Fruit fly (Drosophila melanogaster): ENCODE measurements around the gene CG13024.

The CG13024 gene

dm6 chr3L:16762203-16762997, 66.5 kb downstream of the CG13024 start:
- TF ChIP-seq toe (GFP tag; optimal IDR thresholded peaks at IDR 0.05) (no peak), CG11617 (GFP tag; optimal IDR thresholded peaks at IDR 0.05) (no peak), CG33017 (tag; optimal IDR thresholded peaks at IDR 0.05) (no peak), pad (GFP tag; optimal IDR thresholded peaks at IDR 0.05) (no peak), CG14711 (tag; optimal IDR thresholded peaks at IDR 0.05) (no peak), CG7101 (tag; optimal IDR thresholded peaks at IDR 0.05) (no peak), ovo (GFP tag; optimal IDR thresholded peaks at IDR 0.05) (no peak), cnc (optimal IDR thresholded peaks at IDR 0.05) (no peak), Crg-1 (GFP tag; optimal IDR thresholded peaks at IDR 0.05) (no peak), Hr96 (GFP tag; optimal IDR thresholded peaks at IDR 0.05) (no peak), kay (GFP tag; ENCODE audit: borderline replicate concordance) (no peak), bab1 (GFP tag; optimal IDR thresholded peaks at IDR 0.05) (no peak), tj (GFP tag; optimal IDR thresholded peaks at IDR 0.05) (no peak), CG1620 (GFP tag; optimal IDR thresholded peaks at IDR 0.05) (no peak), CG5204 (GFP tag; optimal IDR thresholded peaks at IDR 0.05) (no peak), CG7045 (GFP tag; optimal IDR thresholded peaks at IDR 0.05) (no peak), Mnt (GFP tag; optimal IDR thresholded peaks at IDR 0.05) (no peak), cic (GFP tag; optimal IDR thresholded peaks at IDR 0.05) (no peak)

- no peak for TF ChIP-seq Hr96 (GFP tag; optimal IDR thresholded peaks at IDR 0.05)
- no peak for TF ChIP-seq CG1620 (GFP tag; optimal IDR thresholded peaks at IDR 0.05)
- TF ChIP-seq ovo (GFP tag; optimal IDR thresholded peaks at IDR 0.05): no peak
- TF ChIP-seq CG12768 (GFP tag; optimal IDR thresholded peaks at IDR 0.05): no peak
- TF ChIP-seq tj (GFP tag; optimal IDR thresholded peaks at IDR 0.05): no peak
- TF ChIP-seq CG33017 (tag; optimal IDR thresholded peaks at IDR 0.05): no peak
- no peak for TF ChIP-seq cic (GFP tag; optimal IDR thresholded peaks at IDR 0.05)
- no peak for TF ChIP-seq CG7101 (tag; optimal IDR thresholded peaks at IDR 0.05)
- TF ChIP-seq Clk (GFP tag; optimal IDR thresholded peaks at IDR 0.05): no peak
- TF ChIP-seq CG5204 (GFP tag; optimal IDR thresholded peaks at IDR 0.05): no peak
- no peak for TF ChIP-seq Mnt (GFP tag; optimal IDR thresholded peaks at IDR 0.05)
- no peak for TF ChIP-seq cnc (optimal IDR thresholded peaks at IDR 0.05)
- TF ChIP-seq CG11617 (GFP tag; optimal IDR thresholded peaks at IDR 0.05): no peak
- no peak for TF ChIP-seq kay (GFP tag; ENCODE audit: borderline replicate concordance)
- no peak for TF ChIP-seq pad (GFP tag; optimal IDR thresholded peaks at IDR 0.05)
- no peak for TF ChIP-seq CG14711 (tag; optimal IDR thresholded peaks at IDR 0.05)
- no peak for TF ChIP-seq Crg-1 (GFP tag; optimal IDR thresholded peaks at IDR 0.05)
- no peak for TF ChIP-seq CG7045 (GFP tag; optimal IDR thresholded peaks at IDR 0.05)
- TF ChIP-seq toe (GFP tag; optimal IDR thresholded peaks at IDR 0.05): no peak
Observed at dm6 chr3L:16760274-16760673, 68.6 kb downstream of the CG13024 start.

All from whole organism, adult.